Fruit fly (Drosophila melanogaster) S2 (cell line): ENCODE results near the gene Ubr3.

Experiments
- CG8478 ChIP-seq: fragments of >200 bp; optimal IDR thresholded peaks from 2 replicates; lab custom pipeline; 2018
- CTCF ChIP-seq, 2 experiments: fragments of >200 bp; optimal IDR thresholded peaks; 2 replicates each; lab custom pipeline; 2018

DNA sequence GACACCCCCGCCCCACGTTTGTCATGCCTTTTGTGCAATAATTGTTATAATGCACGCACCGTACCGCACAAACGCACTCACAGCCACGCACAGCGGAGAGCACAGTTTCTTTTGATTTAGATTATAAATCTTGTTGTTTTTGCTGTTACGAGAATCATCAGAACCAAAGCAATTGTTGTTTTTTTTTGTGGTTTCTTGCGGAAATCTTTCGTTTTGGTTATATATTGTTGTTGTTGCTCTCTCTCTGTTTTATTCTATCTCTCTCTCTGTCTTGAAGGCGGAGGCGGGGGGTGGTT, 32.1 kb downstream of the Ubr3 start:
- TF ChIP-seq CG8478 (lab: Kevin White, UChicago) (no peak), CTCF (optimal IDR thresholded peaks at IDR 0.05; lab: Kevin White, UChicago) (no peak)
